Worm (Caenorhabditis elegans): ENCODE data around the gene Y51H7C.8.

DNA sequence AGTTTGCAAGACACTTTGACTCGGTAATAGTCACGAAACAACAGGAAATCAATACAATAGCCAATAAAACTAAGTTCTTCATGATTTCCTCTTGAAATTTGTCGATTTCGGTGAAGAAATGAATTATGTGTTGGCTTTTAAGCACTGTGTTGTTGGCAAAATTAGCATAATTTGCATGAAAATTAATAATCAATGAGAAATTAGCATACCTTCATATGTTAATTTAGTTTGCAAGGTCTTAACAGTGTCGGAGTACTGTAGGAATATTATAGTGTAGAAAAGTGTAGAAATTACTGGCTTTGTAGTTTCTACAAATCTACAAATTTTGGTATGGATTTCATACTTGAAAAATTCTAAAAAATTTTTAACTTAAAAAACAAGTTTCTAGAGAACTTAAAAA is 20.0 kb upstream of the Y51H7C.8 start, which contains the start of gene F54D12.9:
- TF ChIP-seq pag-3 (tag; optimal IDR thresholded peaks at IDR 0.05; ENCODE audit: borderline replicate concordance) (no peak), gmeb-2 (tag; optimal IDR thresholded peaks at IDR 0.05) (no peak), fkh-10 (GFP tag; optimal IDR thresholded peaks at IDR 0.05) (no peak), madf-2 (tag; optimal IDR thresholded peaks at IDR 0.05) (no peak), ama-1 (optimal IDR thresholded peaks at IDR 0.05) (no peak)
